Fruit fly (Drosophila melanogaster): Measurements from ENCODE around the gene Mitofilin.

Mitofilin gene

dm6 chr3R:21987546-21987945, 35.6 kb downstream of the Mitofilin start (continued):
- TF ChIP-seq salr (GFP tag; optimal IDR thresholded peaks at IDR 0.05): peak in 1 of 2 experiments; percentile 3
- TF ChIP-seq Met (GFP tag; optimal IDR thresholded peaks at IDR 0.05): no peak
- TF ChIP-seq Eip78C (GFP tag): peak; percentile 70
- TF ChIP-seq fd85E (GFP tag; optimal IDR thresholded peaks at IDR 0.05): no peak
- TF ChIP-seq vri (GFP tag; optimal IDR thresholded peaks at IDR 0.05): no peak
- no peak for TF ChIP-seq ss (GFP tag; optimal IDR thresholded peaks at IDR 0.05)
- no peak for TF ChIP-seq Ets21C (GFP tag; optimal IDR thresholded peaks at IDR 0.05)
- no peak for TF ChIP-seq CG8319 (GFP tag; optimal IDR thresholded peaks at IDR 0.05)
- no peak for TF ChIP-seq Sox14 (GFP tag; optimal IDR thresholded peaks at IDR 0.05)
- TF ChIP-seq CG6163 (GFP tag; IDR thresholded peaks at IDR 0.05): peak; percentile 51; the same call in 2 of the 3 replicates
- no peak for TF ChIP-seq pdm3 (GFP tag; optimal IDR thresholded peaks at IDR 0.05)
- TF ChIP-seq CG6276 (GFP tag; optimal IDR thresholded peaks at IDR 0.05): no peak
- TF ChIP-seq CG31627 (GFP tag; optimal IDR thresholded peaks at IDR 0.05): no peak
- no peak for TF ChIP-seq CG6792 (GFP tag; optimal IDR thresholded peaks at IDR 0.05)
- no peak for TF ChIP-seq Hr39 (GFP tag; optimal IDR thresholded peaks at IDR 0.05)
- TF ChIP-seq CG15336 (GFP tag; IDR thresholded peaks at IDR 0.05): peak; percentile 51
- no peak for TF ChIP-seq CG6854 (GFP tag; optimal IDR thresholded peaks at IDR 0.05)
- TF ChIP-seq CG3919 (GFP tag; optimal IDR thresholded peaks at IDR 0.05): no peak
- TF ChIP-seq CG4318 (GFP tag; optimal IDR thresholded peaks at IDR 0.05): peak; percentile 15
- TF ChIP-seq CG6808 (GFP tag; optimal IDR thresholded peaks at IDR 0.05): no peak
- no peak for TF ChIP-seq Lpt (GFP tag; optimal IDR thresholded peaks at IDR 0.05)
- no peak for TF ChIP-seq Sox15 (GFP tag; optimal IDR thresholded peaks at IDR 0.05)
- no peak for TF ChIP-seq cyc (GFP tag; optimal IDR thresholded peaks at IDR 0.05)
- TF ChIP-seq Eip75B (GFP tag; optimal IDR thresholded peaks at IDR 0.05): no peak
- no peak for TF ChIP-seq fkh (GFP tag; optimal IDR thresholded peaks at IDR 0.05)
- no peak for TF ChIP-seq fd59A (GFP tag; optimal IDR thresholded peaks at IDR 0.05)
- TF ChIP-seq topi (GFP tag; optimal IDR thresholded peaks at IDR 0.05): no peak
- no peak for TF ChIP-seq CG9139 (GFP tag; optimal IDR thresholded peaks at IDR 0.05)
- no peak for TF ChIP-seq CG16779 (tag; optimal IDR thresholded peaks at IDR 0.05)
- no peak for TF ChIP-seq CG34406 (GFP tag; optimal IDR thresholded peaks at IDR 0.05)
- no peak for TF ChIP-seq dac (GFP tag; optimal IDR thresholded peaks at IDR 0.05)

- TF ChIP-seq OdsH (GFP tag; optimal IDR thresholded peaks at IDR 0.05) (no peak), salr (GFP tag; optimal IDR thresholded peaks at IDR 0.05) (peak in 1 of 2 experiments; percentile 6), CG6792 (GFP tag; optimal IDR thresholded peaks at IDR 0.05) (no peak), CG8319 (GFP tag; optimal IDR thresholded peaks at IDR 0.05) (no peak), CG9139 (GFP tag; optimal IDR thresholded peaks at IDR 0.05) (no peak), ss (GFP tag; optimal IDR thresholded peaks at IDR 0.05) (no peak), Sox14 (GFP tag; optimal IDR thresholded peaks at IDR 0.05) (peak; percentile 7), CG4318 (GFP tag; optimal IDR thresholded peaks at IDR 0.05) (peak; percentile 19), CG3032 (tag; optimal IDR thresholded peaks at IDR 0.05) (peak; percentile 1), Sox15 (GFP tag; optimal IDR thresholded peaks at IDR 0.05) (no peak), CG3919 (GFP tag; optimal IDR thresholded peaks at IDR 0.05) (no peak), Ets96B (tag; optimal IDR thresholded peaks at IDR 0.05) (no peak), CG10669 (GFP tag; optimal IDR thresholded peaks at IDR 0.05) (no peak), Eip78C (GFP tag) (peak; percentile 38), Blimp-1 (GFP tag; optimal IDR thresholded peaks at IDR 0.05) (no peak), CG8119 (GFP tag; IDR thresholded peaks at IDR 0.05) (0 out of 3 replicates have a peak, but pooled peaks have one; percentile 39), CG10631 (GFP tag; optimal IDR thresholded peaks at IDR 0.05) (peak; percentile 16), dac (GFP tag; optimal IDR thresholded peaks at IDR 0.05) (peak; percentile 18), esn (GFP tag; optimal IDR thresholded peaks at IDR 0.05) (no peak), CG15336 (GFP tag; IDR thresholded peaks at IDR 0.05) (peak; percentile 33; the same call in 1 of the 2 replicates), Lpt (GFP tag; optimal IDR thresholded peaks at IDR 0.05) (peak; percentile 1), eg (GFP tag; IDR thresholded peaks at IDR 0.05) (no peak), CG32006 (GFP tag; optimal IDR thresholded peaks at IDR 0.05) (peak; percentile 71), Hr4 (GFP tag; optimal IDR thresholded peaks at IDR 0.05) (peak; percentile 29), achi (GFP tag; optimal IDR thresholded peaks at IDR 0.05) (peak; percentile 8), Gug (GFP tag; IDR thresholded peaks at IDR 0.05) (no peak), CG6276 (GFP tag; optimal IDR thresholded peaks at IDR 0.05) (peak; percentile 33)
These were observed 43.7 kb downstream of the Mitofilin start for dm6 chr3R:21979386-21979785.

All from whole organism, prepupa.